Worm (Caenorhabditis elegans) whole organism, early embryonic: ENCODE measurements around the gene Y38F1A.4.

Experiments
- B0310.2 ChIP-seq: sonication (generic microtip); optimal IDR thresholded peaks from 2 replicates; lab custom pipeline; 2016; ENCODE audit warnings: mild to moderate bottlenecking, missing genetic modification characterization, missing compliant biosample characterization
- F13C5.2 ChIP-seq: sonication (generic microtip); optimal IDR thresholded peaks from 2 replicates; lab custom pipeline; 2017; ENCODE audit warnings: mild to moderate bottlenecking, missing genetic modification characterization, inconsistent platforms, missing compliant biosample characterization
- aly-1 ChIP-seq: sonication (generic microtip); optimal IDR thresholded peaks from 2 replicates; lab custom pipeline; 2016; ENCODE audit warnings: missing genetic modification characterization, missing compliant biosample characterization
- ama-1 ChIP-seq: fragments of 150-350 bp; optimal IDR thresholded peaks from 2 replicates; lab custom pipeline; 2014
- ceh-13 ChIP-seq: fragments of 200-800 bp; sonication (Bioruptor generic); optimal IDR thresholded peaks from 2 replicates; lab custom pipeline; 2018; ENCODE audit warnings: mild to moderate bottlenecking, missing genetic modification characterization, missing compliant biosample characterization
- ceh-36 ChIP-seq: sonication (generic microtip); optimal IDR thresholded peaks from 2 replicates; lab custom pipeline; 2016; ENCODE audit warnings: missing genetic modification characterization, inconsistent platforms, missing compliant biosample characterization
- ets-7 ChIP-seq: sonication (generic microtip); optimal IDR thresholded peaks from 2 replicates; lab custom pipeline; 2016; ENCODE audit warnings: missing genotype, missing genetic modification characterization, missing compliant biosample characterization
- flt-1 ChIP-seq: fragments of 200-800 bp; sonication (Bioruptor generic); IDR thresholded peaks from 2 replicates; pipeline ENCODE4 v1.3.6; 2022; ENCODE audit warnings: missing genetic modification characterization, missing compliant biosample characterization
- hmbx-1 ChIP-seq: sonication (generic microtip); optimal IDR thresholded peaks from 2 replicates; lab custom pipeline; 2016; ENCODE audit warnings: mild to moderate bottlenecking, missing genetic modification characterization, missing compliant biosample characterization
- hmg-4 ChIP-seq: fragments of 200-800 bp; sonication (Bioruptor generic); optimal IDR thresholded peaks from 2 replicates; lab custom pipeline; 2018; ENCODE audit warnings: mild to moderate bottlenecking, missing genetic modification characterization, missing compliant biosample characterization
- hnd-1 ChIP-seq: sonication (generic microtip); optimal IDR thresholded peaks from 2 replicates; lab custom pipeline; 2016; ENCODE audit warnings: missing genetic modification characterization, missing compliant biosample characterization
- pes-1 ChIP-seq: fragments of 200-800 bp; sonication (Bioruptor generic); IDR thresholded peaks from 2 replicates; pipeline ENCODE4 v1.3.6; 2022; ENCODE audit warnings: missing genetic modification reagents, missing genetic modification characterization, missing compliant biosample characterization
- scrt-1 ChIP-seq: fragments of 200-800 bp; sonication (Bioruptor generic); IDR thresholded peaks from 2 replicates; pipeline ENCODE4 v1.3.6; 2022; ENCODE audit warnings: missing genetic modification characterization, missing compliant biosample characterization
- sea-1 ChIP-seq: fragments of 200-800 bp; sonication (Bioruptor generic); conservative IDR thresholded peaks from 2 replicates; pipeline ENCODE4 v1.3.6; 2022; ENCODE audit warnings: missing genetic modification characterization, missing compliant biosample characterization
- tbx-11 ChIP-seq: fragments of 200-800 bp; sonication (Bioruptor generic); IDR thresholded peaks from 2 replicates; pipeline ENCODE4 v1.3.6; 2022; ENCODE audit warnings: missing genetic modification characterization, missing compliant biosample characterization
- tbx-37 ChIP-seq: fragments of 200-800 bp; sonication (Bioruptor generic); conservative IDR thresholded peaks from 2 replicates; pipeline ENCODE4 v1.3.6; 2022; ENCODE audit warnings: missing genetic modification reagents, missing genetic modification characterization, missing compliant biosample characterization
- tra-4 ChIP-seq: sonication (generic microtip); optimal IDR thresholded peaks from 2 replicates; lab custom pipeline; 2017; ENCODE audit warnings: missing genetic modification characterization, missing compliant biosample characterization

Gene Y38F1A.4

ce11 chrII:12982830-12983229 is 13.3 kb upstream of the Y38F1A.4 start:
- no peak for TF ChIP-seq B0310.2
- no peak for TF ChIP-seq ceh-13
- no peak for TF ChIP-seq scrt-1
- no peak for TF ChIP-seq ama-1

ce11 chrII:12981980-12982575 is 12.6 kb upstream of the Y38F1A.4 start:
- TF ChIP-seq ets-7 (tag; lab: Kevin White, UChicago) (no peak), scrt-1 (no peak), pes-1 (no peak), ama-1 (no peak), F13C5.2 (tag; lab: Kevin White, UChicago) (no peak)

- TF ChIP-seq sea-1 (GFP tag; lab: Robert Waterston, UW) (no peak), ceh-13 (no peak), F13C5.2 (tag; lab: Kevin White, UChicago) (no peak), hmbx-1 (tag; lab: Kevin White, UChicago) (no peak), ets-7 (tag; lab: Kevin White, UChicago) (no peak), hmg-4 (GFP tag; lab: Kevin White, UChicago) (no peak)
Observed at ce11 chrII:12980212-12980611, 10.7 kb upstream of the Y38F1A.4 start, which contains the start of gene cyd-1. Gene cyd-1, plus strand, starts transcription at chrII:12980591.

ce11 chrII:12978658-12979057 is 9.1 kb upstream of the Y38F1A.4 start:
- TF ChIP-seq tbx-11: no peak
- no peak for TF ChIP-seq F13C5.2 (tag; lab: Kevin White, UChicago)
- no peak for TF ChIP-seq scrt-1
- no peak for TF ChIP-seq ets-7 (tag; lab: Kevin White, UChicago)
- TF ChIP-seq pes-1: no peak

DNA sequence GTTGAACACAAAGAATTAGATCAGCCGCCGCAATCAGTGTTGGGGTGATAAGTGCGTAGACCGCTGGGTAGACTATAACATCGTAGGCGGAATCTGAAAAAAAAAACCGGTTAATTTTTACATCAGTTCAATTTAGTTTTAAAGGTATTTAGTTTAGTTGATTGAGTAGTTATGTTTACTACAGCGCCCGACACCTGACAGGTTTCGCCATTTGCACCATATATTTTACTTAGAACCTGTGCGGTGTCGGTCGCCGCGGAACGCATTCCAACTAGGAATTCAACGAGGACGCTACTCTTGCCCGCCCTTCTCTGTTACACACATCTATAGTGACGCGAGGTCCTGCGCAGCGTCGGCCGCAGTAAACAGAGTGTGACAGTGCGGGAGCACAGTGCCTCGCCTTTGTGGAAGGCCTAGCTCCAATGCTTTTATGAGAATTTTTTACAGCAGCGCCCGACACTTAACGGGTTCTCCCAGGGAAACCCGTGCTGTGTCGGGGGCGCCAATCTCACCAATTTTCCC is 1.0 kb downstream of the Y38F1A.4 start:
- TF ChIP-seq scrt-1: 0 out of 2 replicates have a peak, but pooled peaks have one; percentile 30
- no peak for TF ChIP-seq hmbx-1 (tag; lab: Kevin White, UChicago)

ce11 chrII:12966274-12966673 is 3.2 kb downstream of the Y38F1A.4 start:
- TF ChIP-seq pes-1 (no peak), scrt-1 (no peak), ets-7 (tag; lab: Kevin White, UChicago) (no peak), hnd-1 (tag; lab: Kevin White, UChicago) (no peak), F13C5.2 (tag; lab: Kevin White, UChicago) (no peak), aly-1 (tag; lab: Kevin White, UChicago) (no peak), hmg-4 (GFP tag; lab: Kevin White, UChicago) (no peak), hmbx-1 (tag; lab: Kevin White, UChicago) (no peak), sea-1 (GFP tag; lab: Robert Waterston, UW) (no peak), ceh-13 (no peak), tra-4 (tag; lab: Kevin White, UChicago) (no peak), tbx-37 (GFP tag; lab: Robert Waterston, UW) (no peak), ceh-36 (no peak), tbx-11 (no peak), B0310.2 (no peak), flt-1 (GFP tag; lab: Robert Waterston, UW) (no peak), ama-1 (no peak)

DNA sequence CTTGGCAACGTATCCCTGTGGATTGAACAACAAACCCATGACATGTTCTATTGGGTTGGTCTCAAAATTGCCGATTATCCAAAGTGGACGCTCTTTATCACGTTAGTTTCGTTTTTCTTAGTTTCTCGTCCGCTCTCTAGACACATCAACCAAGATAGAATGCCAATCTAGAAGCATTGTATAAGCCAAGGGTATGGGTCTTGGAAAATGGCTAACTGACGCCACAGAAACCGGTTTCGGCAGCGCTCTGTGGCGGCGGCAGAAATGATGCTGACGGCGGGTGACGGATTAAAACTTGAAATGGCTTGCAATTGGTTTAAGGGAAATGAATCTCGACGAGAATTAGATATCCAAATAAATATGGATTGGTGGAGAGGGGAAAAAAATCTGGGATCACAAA is 3.9 kb downstream of the Y38F1A.4 start:
- no peak for TF ChIP-seq tra-4 (tag; lab: Kevin White, UChicago)
- TF ChIP-seq flt-1 (GFP tag; lab: Robert Waterston, UW): no peak
- no peak for TF ChIP-seq hnd-1 (tag; lab: Kevin White, UChicago)
- TF ChIP-seq aly-1 (tag; lab: Kevin White, UChicago): no peak
- no peak for TF ChIP-seq tbx-37 (GFP tag; lab: Robert Waterston, UW)
- TF ChIP-seq ceh-36: no peak
- TF ChIP-seq F13C5.2 (tag; lab: Kevin White, UChicago): no peak
- TF ChIP-seq ama-1: no peak
- TF ChIP-seq scrt-1: no peak
- TF ChIP-seq ets-7 (tag; lab: Kevin White, UChicago): no peak
- no peak for TF ChIP-seq tbx-11
- no peak for TF ChIP-seq sea-1 (GFP tag; lab: Robert Waterston, UW)
- TF ChIP-seq hmg-4 (GFP tag; lab: Kevin White, UChicago): no peak
- TF ChIP-seq hmbx-1 (tag; lab: Kevin White, UChicago): no peak
- no peak for TF ChIP-seq pes-1
- TF ChIP-seq B0310.2: no peak
- TF ChIP-seq ceh-13: no peak

ce11 chrII:12965538-12965588 is 4.2 kb downstream of the Y38F1A.4 start, which contains the start of gene ptr-18:
Gene ptr-18, plus strand, starts transcription at chrII:12965546.
- TF ChIP-seq hmg-4 (GFP tag; lab: Kevin White, UChicago) (no peak), flt-1 (GFP tag; lab: Robert Waterston, UW) (no peak), ama-1 (no peak), scrt-1 (no peak), ceh-36 (no peak), B0310.2 (no peak), pes-1 (no peak), ceh-13 (no peak), F13C5.2 (tag; lab: Kevin White, UChicago) (no peak)

DNA sequence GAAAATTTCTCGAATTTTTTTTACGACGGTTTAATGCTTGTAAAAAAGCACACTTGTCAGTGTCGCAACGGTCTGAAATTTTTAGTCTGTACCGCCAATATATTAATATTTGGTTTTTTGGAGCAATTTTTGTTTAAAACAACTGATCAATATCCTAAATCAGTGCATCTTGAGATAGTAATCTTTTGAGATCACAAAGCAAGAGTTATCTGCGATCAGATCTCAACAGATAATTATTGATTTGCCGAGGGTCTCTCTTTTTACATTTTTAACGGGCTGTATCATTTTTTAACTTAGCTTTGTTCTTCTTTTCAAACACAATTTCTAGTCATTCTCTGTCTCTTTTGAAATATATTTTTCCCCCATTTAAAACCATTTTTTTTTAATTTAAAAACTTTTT is 4.4 kb downstream of the Y38F1A.4 start:
- TF ChIP-seq sea-1 (GFP tag; lab: Robert Waterston, UW): no peak
- TF ChIP-seq ama-1: no peak
- TF ChIP-seq ceh-13: no peak
- no peak for TF ChIP-seq pes-1
- TF ChIP-seq scrt-1: no peak
- TF ChIP-seq hmg-4 (GFP tag; lab: Kevin White, UChicago): no peak
- no peak for TF ChIP-seq aly-1 (tag; lab: Kevin White, UChicago)
- TF ChIP-seq ets-7 (tag; lab: Kevin White, UChicago): no peak
- no peak for TF ChIP-seq flt-1 (GFP tag; lab: Robert Waterston, UW)
- TF ChIP-seq tra-4 (tag; lab: Kevin White, UChicago): no peak
- no peak for TF ChIP-seq tbx-11
- TF ChIP-seq F13C5.2 (tag; lab: Kevin White, UChicago): no peak
